Worm (Caenorhabditis elegans) whole organism, early embryonic: Measurements from ENCODE around the gene F38B7.17.

ENCODE experiments used
- B0310.2 ChIP-seq: sonication (generic microtip); optimal IDR thresholded peaks from 2 replicates; lab custom pipeline; 2016; ENCODE audit warnings: mild to moderate bottlenecking, missing genetic modification characterization, missing compliant biosample characterization
- F13C5.2 ChIP-seq: sonication (generic microtip); optimal IDR thresholded peaks from 2 replicates; lab custom pipeline; 2017; ENCODE audit warnings: mild to moderate bottlenecking, missing genetic modification characterization, inconsistent platforms, missing compliant biosample characterization
- aly-1 ChIP-seq: sonication (generic microtip); optimal IDR thresholded peaks from 2 replicates; lab custom pipeline; 2016; ENCODE audit warnings: missing genetic modification characterization, missing compliant biosample characterization
- ama-1 ChIP-seq: fragments of 150-350 bp; optimal IDR thresholded peaks from 2 replicates; lab custom pipeline; 2014
- ceh-13 ChIP-seq: fragments of 200-800 bp; sonication (Bioruptor generic); optimal IDR thresholded peaks from 2 replicates; lab custom pipeline; 2018; ENCODE audit warnings: mild to moderate bottlenecking, missing genetic modification characterization, missing compliant biosample characterization
- ceh-36 ChIP-seq: sonication (generic microtip); optimal IDR thresholded peaks from 2 replicates; lab custom pipeline; 2016; ENCODE audit warnings: missing genetic modification characterization, inconsistent platforms, missing compliant biosample characterization
- ets-7 ChIP-seq: sonication (generic microtip); optimal IDR thresholded peaks from 2 replicates; lab custom pipeline; 2016; ENCODE audit warnings: missing genotype, missing genetic modification characterization, missing compliant biosample characterization
- flt-1 ChIP-seq: fragments of 200-800 bp; sonication (Bioruptor generic); IDR thresholded peaks from 2 replicates; pipeline ENCODE4 v1.3.6; 2022; ENCODE audit warnings: missing genetic modification characterization, missing compliant biosample characterization
- hmbx-1 ChIP-seq: sonication (generic microtip); optimal IDR thresholded peaks from 2 replicates; lab custom pipeline; 2016; ENCODE audit warnings: mild to moderate bottlenecking, missing genetic modification characterization, missing compliant biosample characterization
- hmg-4 ChIP-seq: fragments of 200-800 bp; sonication (Bioruptor generic); optimal IDR thresholded peaks from 2 replicates; lab custom pipeline; 2018; ENCODE audit warnings: mild to moderate bottlenecking, missing genetic modification characterization, missing compliant biosample characterization
- hnd-1 ChIP-seq: sonication (generic microtip); optimal IDR thresholded peaks from 2 replicates; lab custom pipeline; 2016; ENCODE audit warnings: missing genetic modification characterization, missing compliant biosample characterization
- pes-1 ChIP-seq: fragments of 200-800 bp; sonication (Bioruptor generic); IDR thresholded peaks from 2 replicates; pipeline ENCODE4 v1.3.6; 2022; ENCODE audit warnings: missing genetic modification reagents, missing genetic modification characterization, missing compliant biosample characterization
- scrt-1 ChIP-seq: fragments of 200-800 bp; sonication (Bioruptor generic); IDR thresholded peaks from 2 replicates; pipeline ENCODE4 v1.3.6; 2022; ENCODE audit warnings: missing genetic modification characterization, missing compliant biosample characterization
- sea-1 ChIP-seq: fragments of 200-800 bp; sonication (Bioruptor generic); conservative IDR thresholded peaks from 2 replicates; pipeline ENCODE4 v1.3.6; 2022; ENCODE audit warnings: missing genetic modification characterization, missing compliant biosample characterization
- tbx-11 ChIP-seq: fragments of 200-800 bp; sonication (Bioruptor generic); IDR thresholded peaks from 2 replicates; pipeline ENCODE4 v1.3.6; 2022; ENCODE audit warnings: missing genetic modification characterization, missing compliant biosample characterization
- tbx-37 ChIP-seq: fragments of 200-800 bp; sonication (Bioruptor generic); conservative IDR thresholded peaks from 2 replicates; pipeline ENCODE4 v1.3.6; 2022; ENCODE audit warnings: missing genetic modification reagents, missing genetic modification characterization, missing compliant biosample characterization
- tra-4 ChIP-seq: sonication (generic microtip); optimal IDR thresholded peaks from 2 replicates; lab custom pipeline; 2017; ENCODE audit warnings: missing genetic modification characterization, missing compliant biosample characterization

F38B7.17 gene

ce11 chrV:11546795-11547194 lies 2.0 kb downstream of the F38B7.17 start, which contains the start of gene F38B7.11:
Gene F38B7.11, plus strand, starts transcription at chrV:11547095.
- TF ChIP-seq sea-1 (GFP tag; lab: Robert Waterston, UW) (no peak), ceh-13 (GFP tag; lab: Kevin White, UChicago) (no peak)

DNA sequence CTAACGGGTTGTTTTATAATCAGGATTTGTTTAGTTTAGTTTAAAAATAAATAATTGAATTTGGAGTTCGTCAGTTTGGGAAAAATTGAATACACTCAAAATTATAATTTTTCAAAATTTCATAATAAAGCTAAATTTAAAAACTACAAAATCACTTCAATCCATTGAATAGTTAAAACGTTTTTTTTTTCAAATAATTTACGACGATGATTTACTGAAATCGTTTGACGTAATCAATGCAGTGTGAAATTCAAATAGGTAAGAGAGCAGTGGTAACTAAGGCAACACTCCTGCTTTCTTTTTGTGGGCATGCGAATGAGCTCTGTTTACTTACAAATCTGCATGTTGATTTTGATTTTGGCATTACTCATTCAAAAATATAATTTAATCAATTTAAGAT lies 3.5 kb downstream of the F38B7.17 start, which contains the start of gene F38B7.10:
F38B7.10 (plus strand) TSS at position 301 of the 400 bp plus-strand sequence.
- TF ChIP-seq tbx-37 (GFP tag; lab: Robert Waterston, UW) (no peak), scrt-1 (GFP tag; lab: Robert Waterston, UW) (no peak), ama-1 (no peak), pes-1 (no peak), aly-1 (tag; lab: Kevin White, UChicago) (no peak), ceh-13 (GFP tag; lab: Kevin White, UChicago) (no peak), hmg-4 (GFP tag; lab: Kevin White, UChicago) (no peak), F13C5.2 (tag; lab: Kevin White, UChicago) (no peak), ets-7 (tag; lab: Kevin White, UChicago) (no peak), ceh-36 (tag; lab: Kevin White, UChicago) (no peak), hmbx-1 (tag; lab: Kevin White, UChicago) (no peak), hnd-1 (tag; lab: Kevin White, UChicago) (no peak), B0310.2 (tag; lab: Kevin White, UChicago) (no peak), flt-1 (GFP tag; lab: Robert Waterston, UW) (no peak), sea-1 (GFP tag; lab: Robert Waterston, UW) (no peak), tra-4 (tag; lab: Kevin White, UChicago) (no peak), tbx-11 (no peak)

DNA sequence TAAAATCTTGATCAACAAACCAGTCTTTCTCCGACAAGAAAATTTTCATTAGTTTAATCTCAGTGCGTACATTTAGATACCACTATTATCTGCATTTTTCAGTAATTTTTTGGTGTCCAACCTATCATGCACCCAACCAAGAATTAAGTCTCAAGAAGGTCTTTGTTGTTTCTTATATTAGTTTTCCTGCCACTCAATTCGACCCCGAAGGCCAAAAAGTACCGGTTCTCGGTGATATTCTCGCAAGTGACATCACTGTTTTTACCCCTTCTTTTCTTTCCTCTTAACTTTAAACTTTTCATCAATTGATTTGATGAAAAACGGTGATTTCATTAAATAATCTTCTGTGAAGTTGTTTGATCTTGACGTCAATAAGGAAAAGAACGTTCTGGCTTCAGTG lies 5.2 kb downstream of the F38B7.17 start, which contains the start of gene F38B7.2:
F38B7.2 (plus strand) TSS at position 400 of the 400 bp plus-strand sequence.
- no peak for TF ChIP-seq hnd-1 (tag; lab: Kevin White, UChicago)
- TF ChIP-seq ceh-13 (GFP tag; lab: Kevin White, UChicago), result no peak
- TF ChIP-seq tbx-11, result no peak
- TF ChIP-seq scrt-1 (GFP tag; lab: Robert Waterston, UW), result no peak
- TF ChIP-seq ceh-36 (tag; lab: Kevin White, UChicago), result no peak
- no peak for TF ChIP-seq hmg-4 (GFP tag; lab: Kevin White, UChicago)
- no peak for TF ChIP-seq sea-1 (GFP tag; lab: Robert Waterston, UW)
- TF ChIP-seq ets-7 (tag; lab: Kevin White, UChicago), result no peak
- TF ChIP-seq aly-1 (tag; lab: Kevin White, UChicago), result no peak
- TF ChIP-seq B0310.2 (tag; lab: Kevin White, UChicago), result no peak
- TF ChIP-seq F13C5.2 (tag; lab: Kevin White, UChicago), result no peak

DNA sequence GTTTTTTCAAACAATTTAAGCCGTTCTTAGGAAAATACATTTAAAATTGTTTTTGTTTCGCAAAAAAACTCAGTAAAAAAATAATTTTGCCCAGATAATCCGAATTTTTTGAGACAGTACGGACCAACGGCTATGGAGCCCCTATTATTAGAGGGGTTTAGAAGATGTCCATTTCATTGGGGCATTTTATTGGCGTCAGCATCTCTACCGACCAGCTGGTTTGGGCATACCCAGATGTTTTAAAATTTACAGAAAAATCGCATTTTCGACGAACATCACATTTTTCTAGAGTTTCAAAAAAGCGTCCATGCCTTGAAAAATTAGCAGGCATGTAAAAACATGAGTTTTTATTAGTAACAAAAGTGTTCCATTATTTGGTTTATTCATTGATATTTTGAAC lies 7.5 kb downstream of the F38B7.17 start:
- TF ChIP-seq tbx-37 (GFP tag; lab: Robert Waterston, UW) (no peak), hmg-4 (GFP tag; lab: Kevin White, UChicago) (no peak), ceh-13 (GFP tag; lab: Kevin White, UChicago) (no peak), flt-1 (GFP tag; lab: Robert Waterston, UW) (no peak), ets-7 (tag; lab: Kevin White, UChicago) (no peak), ama-1 (no peak), ceh-36 (tag; lab: Kevin White, UChicago) (no peak), tbx-11 (no peak), B0310.2 (tag; lab: Kevin White, UChicago) (no peak), scrt-1 (GFP tag; lab: Robert Waterston, UW) (no peak), hnd-1 (tag; lab: Kevin White, UChicago) (no peak), hmbx-1 (tag; lab: Kevin White, UChicago) (no peak), sea-1 (GFP tag; lab: Robert Waterston, UW) (no peak)

- TF ChIP-seq B0310.2 (tag; lab: Kevin White, UChicago) (no peak), scrt-1 (GFP tag; lab: Robert Waterston, UW) (no peak), ceh-13 (GFP tag; lab: Kevin White, UChicago) (no peak), ets-7 (tag; lab: Kevin White, UChicago) (no peak), tra-4 (tag; lab: Kevin White, UChicago) (no peak), flt-1 (GFP tag; lab: Robert Waterston, UW) (no peak), F13C5.2 (tag; lab: Kevin White, UChicago) (no peak), sea-1 (GFP tag; lab: Robert Waterston, UW) (no peak), hnd-1 (tag; lab: Kevin White, UChicago) (no peak), tbx-11 (no peak), ceh-36 (tag; lab: Kevin White, UChicago) (no peak), hmbx-1 (tag; lab: Kevin White, UChicago) (no peak), ama-1 (no peak), pes-1 (no peak), tbx-37 (GFP tag; lab: Robert Waterston, UW) (no peak), hmg-4 (GFP tag; lab: Kevin White, UChicago) (no peak), aly-1 (tag; lab: Kevin White, UChicago) (no peak)
These were observed 9.3 kb downstream of the F38B7.17 start for ce11 chrV:11539502-11539901.

- TF ChIP-seq tbx-11, result no peak
- no peak for TF ChIP-seq hnd-1 (tag; lab: Kevin White, UChicago)
- no peak for TF ChIP-seq ets-7 (tag; lab: Kevin White, UChicago)
- no peak for TF ChIP-seq pes-1
- TF ChIP-seq hmbx-1 (tag; lab: Kevin White, UChicago), result no peak
- TF ChIP-seq ceh-36 (tag; lab: Kevin White, UChicago), result no peak
- no peak for TF ChIP-seq F13C5.2 (tag; lab: Kevin White, UChicago)
- TF ChIP-seq aly-1 (tag; lab: Kevin White, UChicago), result no peak
These were observed 12.1 kb downstream of the F38B7.17 start for ce11 chrV:11536667-11537066.

DNA sequence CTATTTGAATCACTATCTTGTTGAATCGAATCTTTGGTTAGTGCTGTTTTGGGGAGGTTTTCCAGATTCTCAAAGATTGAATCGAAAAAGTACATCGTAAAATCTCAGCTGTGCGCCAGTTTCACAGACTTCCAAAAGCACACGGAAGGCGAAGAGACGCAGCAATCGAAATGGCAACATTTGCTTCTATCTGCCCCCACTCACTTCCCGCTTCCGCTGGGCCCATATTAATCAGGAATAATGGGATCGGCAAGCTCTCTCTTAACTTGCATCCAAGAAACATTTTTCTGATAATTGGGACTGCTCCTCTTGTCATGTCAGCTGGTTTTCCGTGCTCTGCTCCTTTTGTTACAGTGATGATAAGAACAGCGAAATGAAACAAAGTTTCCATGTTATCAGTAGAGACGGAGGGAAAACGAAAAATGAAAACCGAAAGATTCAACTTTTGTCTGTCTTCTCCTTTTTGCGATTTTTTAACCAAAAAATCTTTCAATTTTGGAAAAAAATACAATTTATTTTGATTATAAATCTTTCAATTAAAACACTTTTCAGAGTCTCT lies 13.2 kb downstream of the F38B7.17 start:
- no peak for TF ChIP-seq ceh-36 (tag; lab: Kevin White, UChicago)
